Worm (Caenorhabditis elegans) whole organism, mixed stage, embryonic: ENCODE measurements around the gene slcr-46.1.

Source experiments
- M03D4.4 ChIP-seq: sonication (generic microtip); optimal IDR thresholded peaks from 2 replicates; lab custom pipeline; 2017; ENCODE audit warnings: mild to moderate bottlenecking, missing genetic modification characterization, missing compliant biosample characterization
- bed-3 ChIP-seq: fragments of 200-800 bp; sonication (Bioruptor generic); optimal IDR thresholded peaks from 3 replicates; lab custom pipeline; 2018; ENCODE audit warnings: mild to moderate bottlenecking, missing genetic modification characterization, moderate library complexity, missing compliant biosample characterization
- blmp-1 ChIP-seq: fragments of 150-350 bp; optimal IDR thresholded peaks from 2 replicates; lab custom pipeline; 2014; ENCODE audit warnings: missing biosample characterization, missing genetic modification characterization
- ceh-39 ChIP-seq: fragments of 150-350 bp; optimal IDR thresholded peaks from 2 replicates; lab custom pipeline; 2014; ENCODE audit warnings: missing biosample characterization, missing genetic modification characterization
- ceh-43 ChIP-seq: fragments of 200-800 bp; sonication (Bioruptor generic); optimal IDR thresholded peaks from 2 replicates; lab custom pipeline; 2018; ENCODE audit warnings: mild to moderate bottlenecking, missing genetic modification characterization, moderate library complexity, missing compliant biosample characterization
- ceh-83 ChIP-seq: fragments of 200-800 bp; sonication (Bioruptor generic); optimal IDR thresholded peaks from 2 replicates; lab custom pipeline; 2018; ENCODE audit warnings: mild to moderate bottlenecking, missing genetic modification characterization, missing compliant biosample characterization
- ces-1 ChIP-seq: fragments of 150-350 bp; optimal IDR thresholded peaks from 2 replicates; lab custom pipeline; 2014; ENCODE audit warnings: missing biosample characterization, missing genetic modification reagents, missing genetic modification characterization
- cnd-1 ChIP-seq: fragments of 200-800 bp; sonication (Bioruptor generic); optimal IDR thresholded peaks from 2 replicates; lab custom pipeline; 2018; ENCODE audit warnings: mild to moderate bottlenecking, missing genetic modification characterization, missing compliant biosample characterization
- drap-1 ChIP-seq: fragments of 200-800 bp; sonication (Bioruptor generic); optimal IDR thresholded peaks from 3 replicates; lab custom pipeline; 2018; ENCODE audit warnings: mild to moderate bottlenecking, missing genetic modification characterization, missing compliant biosample characterization
- elt-1 ChIP-seq: sonication (generic microtip); optimal IDR thresholded peaks from 2 replicates; lab custom pipeline; 2017; ENCODE audit warnings: missing genetic modification characterization, mild to moderate bottlenecking, missing compliant biosample characterization, antibody characterized with exemption, moderate library complexity, borderline replicate concordance; ENCODE audit not compliant: insufficient read depth
- elt-3 ChIP-seq: fragments of 150-350 bp; optimal IDR thresholded peaks from 2 replicates; lab custom pipeline; 2014; ENCODE audit warnings: missing biosample characterization, missing genetic modification characterization
- flh-1 ChIP-seq: fragments of 200-800 bp; sonication (Bioruptor generic); optimal IDR thresholded peaks from 2 replicates; lab custom pipeline; 2018; ENCODE audit warnings: mild to moderate bottlenecking, missing genetic modification characterization, moderate library complexity, missing compliant biosample characterization
- ham-2 ChIP-seq: fragments of 200-800 bp; sonication (Bioruptor generic); optimal IDR thresholded peaks from 2 replicates; lab custom pipeline; 2018; ENCODE audit warnings: mild to moderate bottlenecking, missing genetic modification characterization, missing compliant biosample characterization
- lin-13 ChIP-seq: fragments of 150-350 bp; optimal IDR thresholded peaks from 2 replicates; lab custom pipeline; 2014; ENCODE audit warnings: missing biosample characterization, missing genetic modification characterization
- lin-32 ChIP-seq: fragments of 200-800 bp; sonication (Bioruptor generic); optimal IDR thresholded peaks from 2 replicates; lab custom pipeline; 2018; ENCODE audit warnings: mild to moderate bottlenecking, missing genetic modification characterization, missing compliant biosample characterization
- lsy-2 ChIP-seq: fragments of 150-350 bp; optimal IDR thresholded peaks from 2 replicates; lab custom pipeline; 2014; ENCODE audit warnings: missing biosample characterization, missing genetic modification characterization
- mab-5 ChIP-seq: fragments of 150-350 bp; optimal IDR thresholded peaks from 2 replicates; lab custom pipeline; 2014; ENCODE audit warnings: missing biosample characterization, missing genetic modification characterization
- mep-1 ChIP-seq: fragments of 150-350 bp; optimal IDR thresholded peaks from 2 replicates; lab custom pipeline; 2017; ENCODE audit warnings: missing biosample characterization, missing genetic modification reagents, missing genetic modification characterization, inconsistent platforms
- mls-2 ChIP-seq: sonication (generic microtip); optimal IDR thresholded peaks from 2 replicates; lab custom pipeline; 2016; ENCODE audit warnings: mild to moderate bottlenecking, missing genetic modification characterization, moderate library complexity, missing compliant biosample characterization
- nhr-12 ChIP-seq: fragments of 150-350 bp; optimal IDR thresholded peaks from 2 replicates; lab custom pipeline; 2014; ENCODE audit warnings: missing biosample characterization, missing genetic modification characterization
- nhr-2 ChIP-seq: fragments of 150-350 bp; optimal IDR thresholded peaks from 2 replicates; lab custom pipeline; 2014; ENCODE audit warnings: missing biosample characterization, missing genetic modification characterization
- nhr-237 ChIP-seq: fragments of 150-350 bp; optimal IDR thresholded peaks from 2 replicates; lab custom pipeline; 2014; ENCODE audit warnings: missing biosample characterization, missing genetic modification characterization
- nhr-28 ChIP-seq: fragments of 150-350 bp; optimal IDR thresholded peaks from 2 replicates; lab custom pipeline; 2014; ENCODE audit warnings: missing biosample characterization, missing genetic modification characterization
- nhr-76 ChIP-seq: sonication (generic microtip); optimal IDR thresholded peaks from 2 replicates; lab custom pipeline; 2017; ENCODE audit warnings: missing biosample characterization, missing genetic modification characterization
- sem-2 ChIP-seq: fragments of 200-800 bp; sonication (Bioruptor generic); optimal IDR thresholded peaks from 2 replicates; lab custom pipeline; 2018; ENCODE audit warnings: mild to moderate bottlenecking, missing genetic modification characterization, missing compliant biosample characterization
- snpc-4 ChIP-seq: fragments of 150-350 bp; optimal IDR thresholded peaks from 2 replicates; lab custom pipeline; 2014; ENCODE audit warnings: missing biosample characterization, missing genetic modification characterization
- sptf-1 ChIP-seq: sonication (generic microtip); optimal IDR thresholded peaks from 2 replicates; lab custom pipeline; 2017; ENCODE audit warnings: mild to moderate bottlenecking, missing genetic modification characterization, moderate library complexity, missing compliant biosample characterization
- tbx-8 ChIP-seq: fragments of 200-800 bp; sonication (Bioruptor generic); optimal IDR thresholded peaks from 2 replicates; lab custom pipeline; 2018; ENCODE audit warnings: mild to moderate bottlenecking, missing genetic modification characterization, moderate library complexity, missing compliant biosample characterization
- unc-120 ChIP-seq: sonication (generic microtip); optimal IDR thresholded peaks from 2 replicates; lab custom pipeline; 2017; ENCODE audit warnings: missing genetic modification characterization, missing compliant biosample characterization; ENCODE audit not compliant: poor library complexity, severe bottlenecking
- unc-39 ChIP-seq: fragments of 150-350 bp; optimal IDR thresholded peaks from 2 replicates; lab custom pipeline; 2014; ENCODE audit warnings: missing biosample characterization, missing genetic modification characterization
- unc-62 ChIP-seq: fragments of 150-350 bp; optimal IDR thresholded peaks from 2 replicates; lab custom pipeline; 2014; ENCODE audit warnings: missing biosample characterization, missing genetic modification reagents, missing genetic modification characterization
- zip-8 ChIP-seq: fragments of 150-350 bp; optimal IDR thresholded peaks from 2 replicates; lab custom pipeline; 2014; ENCODE audit warnings: missing biosample characterization, missing genetic modification characterization

slcr-46.1 gene

ce11 chrX:4649097-4649496 is 16.9 kb downstream of the slcr-46.1 start, which contains the start of gene ent-5:
ent-5 (minus strand) TSS chrX:4649197.
- TF ChIP-seq lin-32 (GFP tag; lab: Kevin White, UChicago) (no peak), nhr-28 (tag; lab: Kevin White, UChicago) (no peak), lin-13 (tag; lab: Kevin White, UChicago) (no peak), ham-2 (GFP tag; lab: Kevin White, UChicago) (no peak), sptf-1 (no peak), mls-2 (tag; lab: Kevin White, UChicago) (no peak), elt-3 (tag; lab: Kevin White, UChicago) (no peak), snpc-4 (tag; lab: Kevin White, UChicago) (no peak), ces-1 (GFP tag; lab: Kevin White, UChicago) (no peak), lsy-2 (tag; lab: Kevin White, UChicago) (no peak), unc-62 (GFP tag; lab: Kevin White, UChicago) (no peak), blmp-1 (tag; lab: Kevin White, UChicago) (no peak), zip-8 (tag; lab: Kevin White, UChicago) (no peak), mab-5 (tag; lab: Kevin White, UChicago) (no peak), nhr-237 (tag; lab: Kevin White, UChicago) (no peak)

DNA sequence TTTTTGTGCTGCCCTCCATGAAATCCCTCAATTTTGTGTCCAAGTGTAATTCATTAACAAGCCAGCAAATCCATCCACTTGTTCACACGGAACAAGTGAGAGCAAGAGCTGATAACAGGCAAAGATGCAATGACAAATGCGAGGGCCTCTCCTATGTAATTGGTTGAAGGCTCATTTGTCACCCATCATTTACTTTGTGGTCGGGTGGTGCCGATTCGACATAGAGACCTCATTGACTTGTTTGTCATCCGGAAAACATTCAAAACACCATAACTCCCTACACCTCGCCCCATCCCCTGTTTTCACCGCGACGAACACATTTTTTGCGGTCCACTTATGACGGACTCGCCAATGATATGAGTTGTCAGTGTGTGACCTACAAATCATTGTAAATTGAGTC is 19.3 kb downstream of the slcr-46.1 start:
- TF ChIP-seq unc-62 (GFP tag; lab: Kevin White, UChicago), result no peak
- no peak for TF ChIP-seq lin-32 (GFP tag; lab: Kevin White, UChicago)
- TF ChIP-seq mab-5 (tag; lab: Kevin White, UChicago), result no peak
- TF ChIP-seq ceh-83 (GFP tag; lab: Kevin White, UChicago), result no peak
- TF ChIP-seq nhr-2, result no peak
- no peak for TF ChIP-seq drap-1 (GFP tag; lab: Kevin White, UChicago)
- TF ChIP-seq unc-39 (tag; lab: Kevin White, UChicago), result no peak
- TF ChIP-seq sptf-1, result no peak
- no peak for TF ChIP-seq blmp-1 (tag; lab: Kevin White, UChicago)
- no peak for TF ChIP-seq sem-2 (GFP tag; lab: Kevin White, UChicago)
- no peak for TF ChIP-seq nhr-12 (tag; lab: Kevin White, UChicago)
- no peak for TF ChIP-seq snpc-4 (tag; lab: Kevin White, UChicago)
- TF ChIP-seq nhr-76, result no peak
- TF ChIP-seq ces-1 (GFP tag; lab: Kevin White, UChicago), result no peak
- no peak for TF ChIP-seq nhr-28 (tag; lab: Kevin White, UChicago)
- no peak for TF ChIP-seq cnd-1
- no peak for TF ChIP-seq ceh-43 (GFP tag; lab: Kevin White, UChicago)
- TF ChIP-seq, all 35 proteins: peak for 0

DNA sequence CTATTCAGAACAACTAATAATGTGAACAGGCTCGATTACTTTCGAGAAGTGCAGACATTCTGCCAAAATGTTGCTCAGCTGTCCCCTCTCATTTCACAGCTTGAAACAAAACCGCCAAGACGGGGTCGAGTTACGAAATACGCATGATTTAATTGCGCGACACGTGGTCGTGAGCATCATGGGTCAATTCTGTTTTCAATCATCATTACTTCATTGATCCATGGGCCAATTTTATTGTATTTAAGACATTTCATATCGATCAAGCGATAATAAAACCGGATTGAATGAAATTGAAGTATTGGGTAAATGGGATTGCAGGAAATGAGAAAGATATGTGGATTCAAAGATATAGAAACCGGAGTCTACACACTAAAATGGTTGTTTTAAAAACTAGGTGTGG is 20.8 kb downstream of the slcr-46.1 start:
- no peak for TF ChIP-seq mab-5 (tag; lab: Kevin White, UChicago)
- no peak for TF ChIP-seq nhr-12 (tag; lab: Kevin White, UChicago)
- no peak for TF ChIP-seq unc-120 (tag; lab: Kevin White, UChicago)
- no peak for TF ChIP-seq M03D4.4 (tag; lab: Kevin White, UChicago)
- no peak for TF ChIP-seq nhr-28 (tag; lab: Kevin White, UChicago)
- TF ChIP-seq unc-62 (GFP tag; lab: Kevin White, UChicago), result no peak
- TF ChIP-seq mep-1 (tag; lab: Kevin White, UChicago), result no peak
- no peak for TF ChIP-seq unc-39 (tag; lab: Kevin White, UChicago)
- no peak for TF ChIP-seq tbx-8 (GFP tag; lab: Kevin White, UChicago)
- no peak for TF ChIP-seq ceh-39 (tag; lab: Kevin White, UChicago)
- no peak for TF ChIP-seq lsy-2 (tag; lab: Kevin White, UChicago)
- no peak for TF ChIP-seq nhr-237 (tag; lab: Kevin White, UChicago)
- TF ChIP-seq sptf-1, result no peak
- TF ChIP-seq elt-3 (tag; lab: Kevin White, UChicago), result no peak
- TF ChIP-seq bed-3 (GFP tag; lab: Kevin White, UChicago), result no peak

ce11 chrX:4654057-4654456 is 21.9 kb downstream of the slcr-46.1 start, which contains the start of gene ceh-1:
ceh-1 (minus strand) TSS chrX:4654157.
- TF ChIP-seq unc-62 (GFP tag; lab: Kevin White, UChicago) (no peak), ham-2 (GFP tag; lab: Kevin White, UChicago) (no peak), blmp-1 (tag; lab: Kevin White, UChicago) (no peak)

ce11 chrX:4657577-4657976 is 25.4 kb downstream of the slcr-46.1 start:
- no peak for TF ChIP-seq flh-1
- no peak for TF ChIP-seq drap-1 (GFP tag; lab: Kevin White, UChicago)
- no peak for TF ChIP-seq elt-1 (tag; lab: Kevin White, UChicago)
- no peak for TF ChIP-seq blmp-1 (tag; lab: Kevin White, UChicago)
- no peak for TF ChIP-seq ceh-83 (GFP tag; lab: Kevin White, UChicago)
- TF ChIP-seq ceh-43 (GFP tag; lab: Kevin White, UChicago), result no peak
- TF ChIP-seq unc-120 (tag; lab: Kevin White, UChicago), result no peak
- no peak for TF ChIP-seq snpc-4 (tag; lab: Kevin White, UChicago)
- TF ChIP-seq lsy-2 (tag; lab: Kevin White, UChicago), result no peak
